Fruit fly (Drosophila melanogaster) whole organism, embryonic: ENCODE measurements around the gene kin17.
A peak's percentile ranks its signal among the peaks of the same experiment; 100 is the strongest.

ENCODE experiments used
- Bgb ChIP-seq: fragments of 200-800 bp; sonication (Bioruptor generic); IDR thresholded peaks from 2 replicates; pipeline ENCODE4 v1.3.6; 2022; ENCODE audit warnings: missing biosample characterization, missing genetic modification characterization; ENCODE audit not compliant: partially characterized antibody
- CG12769 ChIP-seq: fragments of 200-800 bp; sonication (Bioruptor generic); optimal IDR thresholded peaks from 2 replicates; lab custom pipeline; 2019; ENCODE audit warnings: missing biosample characterization, mild to moderate bottlenecking, missing genetic modification characterization, moderate library complexity
- CG14441 ChIP-seq: fragments of 200-800 bp; sonication (Bioruptor generic); IDR thresholded peaks from 2 replicates; pipeline ENCODE4 v1.3.6; 2022; ENCODE audit warnings: missing biosample characterization, missing genetic modification characterization
- CG14710 ChIP-seq: fragments of 200-800 bp; sonication (Bioruptor generic); optimal IDR thresholded peaks from 3 replicates; lab custom pipeline; 2019; ENCODE audit warnings: missing biosample characterization, mild to moderate bottlenecking, missing genetic modification characterization, moderate library complexity
- CG18476 ChIP-seq: fragments of 200-800 bp; sonication (Bioruptor generic); optimal IDR thresholded peaks from 2 replicates; lab custom pipeline; 2016; ENCODE audit warnings: missing biosample characterization, mild to moderate bottlenecking, missing genetic modification characterization
- CG3065 ChIP-seq: fragments of 200-800 bp; sonication (Bioruptor generic); optimal IDR thresholded peaks from 2 replicates; lab custom pipeline; 2016; ENCODE audit warnings: missing biosample characterization, missing genetic modification characterization
- CG3163 ChIP-seq: fragments of 200-800 bp; sonication (Bioruptor generic); optimal IDR thresholded peaks from 3 replicates; lab custom pipeline; 2016; ENCODE audit warnings: missing biosample characterization, missing genetic modification characterization
- CG6791 ChIP-seq: fragments of 200-800 bp; sonication (Bioruptor generic); IDR thresholded peaks from 3 replicates; pipeline ENCODE4 v1.3.6; 2022; ENCODE audit warnings: missing biosample characterization, missing genetic modification characterization; ENCODE audit not compliant: partially characterized antibody
- Dll ChIP-seq: fragments of 200-800 bp; sonication (Bioruptor generic); IDR thresholded peaks from 4 replicates; pipeline ENCODE4 v1.3.6; 2022; ENCODE audit warnings: missing biosample characterization, missing genetic modification characterization; ENCODE audit not compliant: partially characterized antibody
- Ets65A ChIP-seq: fragments of 200-800 bp; sonication (Bioruptor generic); peaks from one replicate; lab custom pipeline; 2016; ENCODE audit warnings: missing biosample characterization, missing genetic modification characterization
- HLHmδ ChIP-seq: fragments of 200-800 bp; sonication (Bioruptor generic); optimal IDR thresholded peaks from 2 replicates; lab custom pipeline; 2018; ENCODE audit warnings: missing biosample characterization, mild to moderate bottlenecking, missing genetic modification characterization, moderate library complexity
- Hand ChIP-seq: fragments of 200-800 bp; sonication (Bioruptor generic); optimal IDR thresholded peaks from 2 replicates; lab custom pipeline; 2017; ENCODE audit warnings: mild to moderate bottlenecking, missing biosample characterization, missing genetic modification reagents, missing genetic modification characterization
- Jarid2 ChIP-seq: fragments of 200-800 bp; sonication (Bioruptor generic); optimal IDR thresholded peaks from 3 replicates; lab custom pipeline; 2017; ENCODE audit warnings: mild to moderate bottlenecking, missing biosample characterization, missing genetic modification reagents, missing genetic modification characterization
- Lim3 ChIP-seq: fragments of 200-800 bp; sonication (Bioruptor generic); IDR thresholded peaks from 2 replicates; pipeline ENCODE4 v1.3.6; 2022; ENCODE audit warnings: missing biosample characterization, missing genetic modification characterization
- MBD-R2 ChIP-seq: fragments of 200-800 bp; sonication (Bioruptor generic); IDR thresholded peaks from 2 replicates; pipeline ENCODE4 v1.3.6; 2022; ENCODE audit warnings: missing biosample characterization, missing genetic modification characterization
- MESR4 ChIP-seq: fragments of 200-800 bp; sonication (Bioruptor generic); optimal IDR thresholded peaks from 2 replicates; lab custom pipeline; 2018; ENCODE audit warnings: missing biosample characterization, mild to moderate bottlenecking, missing genetic modification characterization, moderate library complexity
- Med ChIP-seq: fragments of 200-800 bp; sonication (Bioruptor generic); peaks from one replicate; lab custom pipeline; 2016; ENCODE audit warnings: missing biosample characterization, missing genetic modification characterization, mild to moderate bottlenecking, inconsistent platforms, moderate library complexity
- Tbp ChIP-seq: fragments of >200 bp; optimal IDR thresholded peaks from 2 replicates; lab custom pipeline; 2018; ENCODE audit warnings: missing biosample characterization, missing genetic modification characterization
- Usf ChIP-seq: fragments of 200-800 bp; sonication (Bioruptor generic); optimal IDR thresholded peaks from 2 replicates; lab custom pipeline; 2017; ENCODE audit warnings: missing genotype, missing biosample characterization, missing genetic modification characterization
- amos ChIP-seq: fragments of 200-800 bp; sonication (Bioruptor generic); IDR thresholded peaks from 2 replicates; pipeline ENCODE4 v1.3.6; 2022; ENCODE audit warnings: missing biosample characterization, missing genetic modification characterization; ENCODE audit not compliant: partially characterized antibody
- bbx ChIP-seq: fragments of 200-800 bp; sonication (Bioruptor generic); IDR thresholded peaks from 2 replicates; pipeline ENCODE4 v1.3.6; 2022; ENCODE audit warnings: missing biosample characterization, missing genetic modification characterization; ENCODE audit not compliant: partially characterized antibody
- gt ChIP-seq: fragments of 200-800 bp; sonication (Bioruptor generic); IDR thresholded peaks from 2 replicates; pipeline ENCODE4 v1.3.6; 2022; ENCODE audit warnings: missing biosample characterization, missing genetic modification characterization
- nmo ChIP-seq: fragments of 200-800 bp; sonication (Bioruptor generic); optimal IDR thresholded peaks from 2 replicates; lab custom pipeline; 2018; ENCODE audit warnings: missing biosample characterization, mild to moderate bottlenecking, missing genetic modification characterization, moderate library complexity
- onecut ChIP-seq: fragments of 200-800 bp; sonication (Bioruptor generic); IDR thresholded peaks from 2 replicates; pipeline ENCODE4 v1.3.6; 2022; ENCODE audit warnings: missing biosample characterization, missing genetic modification characterization
- org-1 ChIP-seq: fragments of 200-800 bp; sonication (Bioruptor generic); optimal IDR thresholded peaks from 2 replicates; lab custom pipeline; 2017; ENCODE audit warnings: missing biosample characterization, missing genetic modification characterization
- schlank ChIP-seq: fragments of 200-800 bp; sonication (Bioruptor generic); optimal IDR thresholded peaks from 2 replicates; lab custom pipeline; 2018; ENCODE audit warnings: missing biosample characterization, mild to moderate bottlenecking, missing genetic modification characterization
- sd ChIP-seq: fragments of 200-800 bp; sonication (Bioruptor generic); optimal IDR thresholded peaks from 3 replicates; lab custom pipeline; 2018; ENCODE audit warnings: missing biosample characterization, mild to moderate bottlenecking, missing genetic modification characterization, moderate library complexity
- sens ChIP-seq: fragments of 200-800 bp; sonication (Bioruptor generic); peaks from one replicate; lab custom pipeline; 2016; ENCODE audit warnings: missing biosample characterization, missing genetic modification characterization
- vnd ChIP-seq: fragments of 200-800 bp; sonication (Bioruptor generic); IDR thresholded peaks from 3 replicates; pipeline ENCODE4 v1.3.6; 2022; ENCODE audit warnings: missing biosample characterization, missing genetic modification characterization; ENCODE audit not compliant: partially characterized antibody
- vvl ChIP-seq: fragments of 200-800 bp; sonication (Bioruptor generic); IDR thresholded peaks from 2 replicates; pipeline ENCODE4 v1.3.6; 2022; ENCODE audit warnings: missing biosample characterization, missing genetic modification characterization
- z ChIP-seq: fragments of 200-800 bp; sonication (Bioruptor generic); IDR thresholded peaks from 3 replicates; pipeline ENCODE4 v1.3.6; 2022; ENCODE audit warnings: missing biosample characterization, missing genetic modification characterization

The kin17 gene

dm6 chr3L:20366074-20366473, 9.5 kb downstream of the kin17 start (continued):
- no peak for TF ChIP-seq gt

- TF ChIP-seq Hand (GFP tag; lab: Kevin White, UChicago): no peak
- TF ChIP-seq Ets65A (GFP tag; lab: Kevin White, UChicago): peak; percentile 27
- TF ChIP-seq vnd: no peak
- peak; percentile 51 for TF ChIP-seq HLHmδ (GFP tag; lab: Kevin White, UChicago)
- TF ChIP-seq Dll: 0 out of 4 replicates have a peak, but pooled peaks have one; percentile 12
- TF ChIP-seq z (GFP tag; lab: Robert Waterston, UW): peak; percentile 98
- TF ChIP-seq sd (tag; lab: Kevin White, UChicago): peak; percentile 51
- TF ChIP-seq CG12769: peak; percentile 92
- no peak for TF ChIP-seq Tbp (GFP tag; lab: Kevin White, UChicago)
- TF ChIP-seq bbx (GFP tag; lab: Robert Waterston, UW): peak; percentile 41; the same call in 1 of the 2 replicates
- TF ChIP-seq CG3163: peak; percentile 71
- peak; percentile 59 for TF ChIP-seq sens (GFP tag; lab: Kevin White, UChicago)
- TF ChIP-seq CG14441 (GFP tag; lab: Robert Waterston, UW): no peak
- no peak for TF ChIP-seq nmo (GFP tag; lab: Kevin White, UChicago)
- 0 out of 2 replicates have a peak, but pooled peaks have one; percentile 10 for TF ChIP-seq vvl (GFP tag; lab: Robert Waterston, UW)
- TF ChIP-seq org-1: no peak
- TF ChIP-seq Bgb (GFP tag; lab: Robert Waterston, UW): peak; percentile 15; the same call in 1 of the 2 replicates
- no peak for TF ChIP-seq Lim3 (GFP tag; lab: Robert Waterston, UW)
- TF ChIP-seq amos (GFP tag; lab: Robert Waterston, UW): peak; percentile 15; the same call in 1 of the 2 replicates
- peak; percentile 50 for TF ChIP-seq Jarid2
- peak; percentile 58; the same call in 2 of the 3 replicates for TF ChIP-seq CG6791 (GFP tag; lab: Robert Waterston, UW)
- no peak for TF ChIP-seq CG3065 (GFP tag; lab: Kevin White, UChicago)
- TF ChIP-seq Usf (GFP tag; lab: Kevin White, UChicago): no peak
- TF ChIP-seq schlank: no peak
These were observed 10.2 kb downstream of the kin17 start, which contains the start of the genes Toll-9 and in for dm6 chr3L:20366674-20367372. TSS of gene Toll-9 (minus strand) at chr3L:20366724. TSS of gene in (plus strand) at chr3L:20367198.

dm6 chr3L:20370013-20370412, 13.4 kb downstream of the kin17 start, which contains the start of gene CG13247:
TSS of gene CG13247 (plus strand) at chr3L:20370313.
- no peak for TF ChIP-seq CG14710
- TF ChIP-seq CG12769: peak; percentile 80

dm6 chr3L:20375467-20375866, 18.9 kb downstream of the kin17 start:
- peak; percentile 97 for TF ChIP-seq onecut (GFP tag; lab: Robert Waterston, UW)
- TF ChIP-seq MBD-R2 (GFP tag; lab: Robert Waterston, UW): 0 out of 2 replicates have a peak, but pooled peaks have one; percentile 40
- TF ChIP-seq CG18476: no peak
- peak; percentile 48 for TF ChIP-seq MESR4 (GFP tag; lab: Kevin White, UChicago)
- no peak for TF ChIP-seq Med (GFP tag; lab: Kevin White, UChicago)
- TF ChIP-seq, all 482 proteins: peak for 3
